Worm (Caenorhabditis elegans) whole organism, L4 larva: Measurements from ENCODE around the gene C43H6.12.

ENCODE experiments used
- F10B5.3 ChIP-seq: sonication (generic microtip); optimal IDR thresholded peaks from 2 replicates; lab custom pipeline; 2016; ENCODE audit warnings: mild to moderate bottlenecking, missing genetic modification characterization, missing compliant biosample characterization
- T20F7.1 ChIP-seq: fragments of 200-800 bp; sonication (Bioruptor generic); optimal IDR thresholded peaks from 2 replicates; lab custom pipeline; 2018; ENCODE audit warnings: mild to moderate bottlenecking, missing genetic modification characterization, missing compliant biosample characterization
- Y48G9A.11 ChIP-seq: fragments of 200-800 bp; sonication (Bioruptor generic); IDR thresholded peaks from 2 replicates; pipeline ENCODE4 v1.3.6; 2022; ENCODE audit warnings: missing genetic modification reagents, missing genetic modification characterization, missing compliant biosample characterization
- Y5F2A.4 ChIP-seq: fragments of 200-800 bp; sonication (Bioruptor generic); optimal IDR thresholded peaks from 2 replicates; lab custom pipeline; 2018; ENCODE audit warnings: mild to moderate bottlenecking, missing genetic modification characterization, missing compliant biosample characterization
- Y75B8A.6 ChIP-seq: fragments of 200-800 bp; sonication (Bioruptor generic); IDR thresholded peaks from 2 replicates; pipeline ENCODE4 v1.3.6; 2022; ENCODE audit warnings: missing genetic modification reagents, missing genetic modification characterization, missing compliant biosample characterization
- aha-1 ChIP-seq: fragments of 150-350 bp; peaks from one replicate; lab custom pipeline; 2014; ENCODE audit warnings: missing biosample characterization, missing genetic modification characterization
- aly-2 ChIP-seq: sonication (generic microtip); optimal IDR thresholded peaks from 2 replicates; lab custom pipeline; 2018; ENCODE audit warnings: missing biosample characterization, missing genetic modification characterization
- attf-4 ChIP-seq: sonication (generic microtip); optimal IDR thresholded peaks from 3 replicates; lab custom pipeline; 2017; ENCODE audit warnings: missing biosample characterization, missing genetic modification characterization
- ceh-32 ChIP-seq: sonication (generic microtip); optimal IDR thresholded peaks from 2 replicates; lab custom pipeline; 2016; ENCODE audit warnings: mild to moderate bottlenecking, missing genetic modification characterization, missing compliant biosample characterization; ENCODE audit not compliant: poor library complexity
- ceh-44 ChIP-seq: fragments of 200-800 bp; sonication (Bioruptor generic); IDR thresholded peaks from 2 replicates; pipeline ENCODE4 v1.3.6; 2022; ENCODE audit warnings: missing genetic modification reagents, missing genetic modification characterization, missing compliant biosample characterization
- ces-1 ChIP-seq: fragments of 150-350 bp; sonication (generic microtip); optimal IDR thresholded peaks from 4 replicates; lab custom pipeline; 2014; ENCODE audit warnings: missing biosample characterization, missing genetic modification reagents, missing genetic modification characterization
- cey-2 ChIP-seq: sonication (generic microtip); optimal IDR thresholded peaks from 3 replicates; lab custom pipeline; 2017; ENCODE audit warnings: missing genetic modification characterization, mild to moderate bottlenecking, missing compliant biosample characterization, antibody characterized with exemption, borderline replicate concordance; ENCODE audit not compliant: insufficient read depth
- daf-12 ChIP-seq: fragments of 150-350 bp; optimal IDR thresholded peaks from 2 replicates; lab custom pipeline; 2014; ENCODE audit warnings: missing biosample characterization, missing genetic modification reagents, missing genetic modification characterization
- daf-16 ChIP-seq, 3 experiments: sonication (generic microtip); optimal IDR thresholded peaks; 2 replicates each; lab custom pipeline; 2016 to 2017; ENCODE audit warnings: missing genetic modification characterization in 3 of 3, missing genetic modification reagents in 3 of 3, mild to moderate bottlenecking in 2 of 3, missing compliant biosample characterization in 2 of 3, missing biosample characterization in 1 of 3, moderate library complexity in 1 of 3
- daf-19 ChIP-seq: fragments of 200-800 bp; sonication (Bioruptor generic); conservative IDR thresholded peaks from 2 replicates; pipeline ENCODE4 v1.3.6; 2022; ENCODE audit warnings: missing genetic modification characterization, missing compliant biosample characterization
- dmd-6 ChIP-seq: fragments of 200-800 bp; sonication (Bioruptor generic); IDR thresholded peaks from 2 replicates; pipeline ENCODE4 v1.3.6; 2022; ENCODE audit warnings: missing genetic modification reagents, missing genetic modification characterization, missing compliant biosample characterization
- dmd-9 ChIP-seq: fragments of 200-800 bp; sonication (Bioruptor generic); IDR thresholded peaks from 2 replicates; pipeline ENCODE4 v1.3.6; 2022; ENCODE audit warnings: missing genetic modification reagents, missing genetic modification characterization, missing compliant biosample characterization
- duxl-1 ChIP-seq: sonication (generic microtip); optimal IDR thresholded peaks from 2 replicates; lab custom pipeline; 2016; ENCODE audit warnings: mild to moderate bottlenecking, missing genetic modification characterization, moderate library complexity, missing compliant biosample characterization; ENCODE audit not compliant: poor library complexity
- dve-1 ChIP-seq: sonication (generic microtip); optimal IDR thresholded peaks from 2 replicates; lab custom pipeline; 2017; ENCODE audit warnings: antibody characterized with exemption, mild to moderate bottlenecking, missing genetic modification characterization, missing compliant biosample characterization; ENCODE audit not compliant: insufficient read depth
- egl-27 ChIP-seq: sonication (generic microtip); optimal IDR thresholded peaks from 3 replicates; lab custom pipeline; 2017; ENCODE audit warnings: missing biosample characterization, missing genetic modification reagents, missing genetic modification characterization
- egl-43 ChIP-seq: fragments of 200-800 bp; sonication (Bioruptor generic); IDR thresholded peaks from 2 replicates; pipeline ENCODE4 v1.3.6; 2022; ENCODE audit warnings: missing genetic modification reagents, missing genetic modification characterization, missing compliant biosample characterization
- fkh-10 ChIP-seq: fragments of 150-350 bp; optimal IDR thresholded peaks from 2 replicates; lab custom pipeline; 2014; ENCODE audit warnings: missing biosample characterization, missing genetic modification reagents, missing genetic modification characterization
- gei-8 ChIP-seq: fragments of 200-800 bp; sonication (Bioruptor generic); optimal IDR thresholded peaks from 2 replicates; lab custom pipeline; 2018; ENCODE audit warnings: mild to moderate bottlenecking, missing genetic modification characterization, missing compliant biosample characterization
- hlh-30 ChIP-seq: sonication (generic microtip); optimal IDR thresholded peaks from 2 replicates; lab custom pipeline; 2017; ENCODE audit warnings: antibody characterized with exemption, mild to moderate bottlenecking, missing genetic modification characterization, missing compliant biosample characterization; ENCODE audit not compliant: insufficient read depth
- lin-38 ChIP-seq: fragments of 200-800 bp; sonication (Bioruptor generic); IDR thresholded peaks from 2 replicates; pipeline ENCODE4 v1.3.6; 2022; ENCODE audit warnings: missing genetic modification reagents, missing genetic modification characterization, missing compliant biosample characterization
- lsy-2 ChIP-seq, 2 experiments: fragments of 150-350 bp in 1 of 2; sonication (generic microtip) in 1 of 2; optimal IDR thresholded peaks; 2 replicates each; lab custom pipeline; 2014 to 2017; ENCODE audit warnings: missing biosample characterization in 2 of 2, missing genetic modification characterization in 2 of 2
- madf-9 ChIP-seq: fragments of 200-800 bp; sonication (Bioruptor generic); conservative IDR thresholded peaks from 2 replicates; pipeline ENCODE4 v1.3.6; 2022; ENCODE audit warnings: missing genetic modification reagents, missing genetic modification characterization, missing compliant biosample characterization
- mdl-1 ChIP-seq, 2 experiments: fragments of 150-350 bp in 1 of 2; sonication (generic microtip) in 1 of 2; optimal IDR thresholded peaks; 2 replicates each; lab custom pipeline; 2014 to 2017; ENCODE audit warnings: missing biosample characterization in 2 of 2, missing genetic modification characterization in 2 of 2
- mxl-2 ChIP-seq: fragments of 200-800 bp; sonication (Bioruptor generic); conservative IDR thresholded peaks from 2 replicates; pipeline ENCODE4 v1.3.6; 2022; ENCODE audit warnings: missing genetic modification reagents, missing genetic modification characterization, missing compliant biosample characterization
- mxl-3 ChIP-seq: fragments of 200-800 bp; sonication (Bioruptor generic); optimal IDR thresholded peaks from 2 replicates; lab custom pipeline; 2018; ENCODE audit warnings: mild to moderate bottlenecking, missing genetic modification characterization, missing compliant biosample characterization
- nhr-10 ChIP-seq: fragments of 150-350 bp; optimal IDR thresholded peaks from 2 replicates; lab custom pipeline; 2014; ENCODE audit warnings: missing biosample characterization, missing genetic modification characterization
- nhr-11 ChIP-seq: fragments of 150-350 bp; optimal IDR thresholded peaks from 2 replicates; lab custom pipeline; 2014; ENCODE audit warnings: missing biosample characterization, missing genetic modification characterization
- nhr-111 ChIP-seq: fragments of 200-800 bp; sonication (Bioruptor generic); optimal IDR thresholded peaks from 2 replicates; lab custom pipeline; 2018; ENCODE audit warnings: mild to moderate bottlenecking, missing genetic modification characterization, missing compliant biosample characterization
- nhr-237 ChIP-seq: sonication (generic microtip); optimal IDR thresholded peaks from 2 replicates; lab custom pipeline; 2017; ENCODE audit warnings: missing biosample characterization, missing genetic modification characterization
- nhr-25 ChIP-seq: sonication (generic microtip); optimal IDR thresholded peaks from 2 replicates; lab custom pipeline; 2017; ENCODE audit warnings: missing genetic modification characterization, mild to moderate bottlenecking, missing compliant biosample characterization, antibody characterized with exemption, moderate library complexity, borderline replicate concordance; ENCODE audit not compliant: insufficient read depth
- nhr-28 ChIP-seq: fragments of 150-350 bp; optimal IDR thresholded peaks from 2 replicates; lab custom pipeline; 2014; ENCODE audit warnings: missing biosample characterization, missing genetic modification characterization
- nhr-41 ChIP-seq: fragments of 200-800 bp; sonication (Bioruptor generic); IDR thresholded peaks from 2 replicates; pipeline ENCODE4 v1.3.6; 2022; ENCODE audit warnings: missing genetic modification reagents, missing genetic modification characterization, missing compliant biosample characterization
- nhr-42 ChIP-seq: fragments of 200-800 bp; sonication (Bioruptor generic); IDR thresholded peaks from 2 replicates; pipeline ENCODE4 v1.3.6; 2022; ENCODE audit warnings: missing genetic modification characterization, missing compliant biosample characterization
- nhr-48 ChIP-seq: sonication (generic microtip); optimal IDR thresholded peaks from 2 replicates; lab custom pipeline; 2016; ENCODE audit warnings: mild to moderate bottlenecking, missing genetic modification characterization, missing compliant biosample characterization
- nhr-77 ChIP-seq: fragments of 150-350 bp; optimal IDR thresholded peaks from 2 replicates; lab custom pipeline; 2014; ENCODE audit warnings: missing biosample characterization, missing genetic modification characterization
- sdz-12 ChIP-seq: fragments of 200-800 bp; sonication (Bioruptor generic); optimal IDR thresholded peaks from 2 replicates; lab custom pipeline; 2018; ENCODE audit warnings: mild to moderate bottlenecking, missing genetic modification characterization, missing compliant biosample characterization
- snpc-1.2 ChIP-seq: fragments of 200-800 bp; sonication (Bioruptor generic); IDR thresholded peaks from 2 replicates; pipeline ENCODE4 v1.3.6; 2022; ENCODE audit warnings: missing genetic modification reagents, missing genetic modification characterization, missing compliant biosample characterization
- tag-97 ChIP-seq: fragments of 200-800 bp; sonication (Bioruptor generic); IDR thresholded peaks from 2 replicates; pipeline ENCODE4 v1.3.6; 2022; ENCODE audit warnings: missing genetic modification characterization, missing compliant biosample characterization
- tra-1 ChIP-seq: fragments of 200-800 bp; sonication (Bioruptor generic); IDR thresholded peaks from 2 replicates; pipeline ENCODE4 v1.3.6; 2022; ENCODE audit warnings: missing genetic modification reagents, missing genetic modification characterization, missing compliant biosample characterization
- unc-39 ChIP-seq: sonication (generic microtip); optimal IDR thresholded peaks from 2 replicates; lab custom pipeline; 2017; ENCODE audit warnings: missing biosample characterization, missing genetic modification characterization
- unc-62 ChIP-seq, 3 experiments: fragments of 150-350 bp in 1 of 3; sonication (generic microtip); optimal IDR thresholded peaks in 2 of 3; peaks in 1 of 3; 1 replicate in 1 of 3; 2 replicates in 2 of 3; lab custom pipeline; 2014 to 2017; ENCODE audit warnings: missing biosample characterization in 3 of 3, missing genetic modification characterization in 3 of 3, missing genetic modification reagents in 3 of 3, missing genotype in 1 of 3
- zag-1 ChIP-seq: fragments of 150-350 bp; optimal IDR thresholded peaks from 2 replicates; lab custom pipeline; 2014; ENCODE audit warnings: missing biosample characterization, missing genetic modification characterization
- zfp-2 ChIP-seq: sonication (generic microtip); optimal IDR thresholded peaks from 2 replicates; lab custom pipeline; 2016; ENCODE audit warnings: mild to moderate bottlenecking, missing genetic modification characterization, missing compliant biosample characterization
- zip-11 ChIP-seq: fragments of 200-800 bp; sonication (Bioruptor generic); IDR thresholded peaks from 2 replicates; pipeline ENCODE4 v1.3.6; 2022; ENCODE audit warnings: missing genetic modification characterization, missing compliant biosample characterization
- ztf-7 ChIP-seq: fragments of 150-350 bp; optimal IDR thresholded peaks from 2 replicates; lab custom pipeline; 2014; ENCODE audit warnings: missing biosample characterization, missing genetic modification characterization

The C43H6.12 gene

DNA sequence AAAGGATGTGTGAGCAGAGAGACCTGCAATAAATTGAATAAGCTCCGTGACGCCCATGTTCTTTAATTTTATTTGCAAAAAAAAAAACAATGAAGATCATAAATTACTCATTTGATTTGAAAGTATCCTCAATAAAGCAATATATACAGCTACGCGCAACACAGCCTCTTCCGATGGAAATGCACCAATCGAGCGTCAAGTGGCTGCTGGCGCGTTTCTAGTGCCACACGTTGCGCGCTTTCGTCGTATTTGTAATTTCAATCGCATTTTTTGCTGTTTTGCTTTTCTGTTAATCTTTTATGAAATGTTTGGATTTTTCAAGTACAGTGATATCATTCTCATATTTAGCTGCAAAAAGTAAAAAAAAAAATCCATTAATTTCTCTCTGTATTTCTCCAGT, 27.2 kb upstream of the C43H6.12 start (continued):
- peak; percentile 2 for TF ChIP-seq duxl-1 (tag; lab: Kevin White, UChicago)
- no peak for TF ChIP-seq mxl-2 (GFP tag; lab: Robert Waterston, UW)
- peak; percentile 55 for TF ChIP-seq nhr-28 (tag; lab: Kevin White, UChicago)
- no peak for TF ChIP-seq nhr-48
- no peak for TF ChIP-seq Y5F2A.4 (GFP tag; lab: Kevin White, UChicago)
- TF ChIP-seq Y75B8A.6: no peak
- TF ChIP-seq dve-1: peak; percentile 66
- peak; percentile 5 for TF ChIP-seq mxl-3 (GFP tag; lab: Kevin White, UChicago)
- TF ChIP-seq daf-12 (tag; lab: Kevin White, UChicago): no peak
- no peak for TF ChIP-seq tag-97 (GFP tag; lab: Robert Waterston, UW)
- TF ChIP-seq madf-9: no peak
- TF ChIP-seq fkh-10 (GFP tag; lab: Kevin White, UChicago): no peak
- peak; percentile 15 for TF ChIP-seq ztf-7 (tag; lab: Kevin White, UChicago)
- no peak for TF ChIP-seq ces-1 (GFP tag; lab: Kevin White, UChicago)
- no peak for TF ChIP-seq cey-2 (tag; lab: Kevin White, UChicago)
- TF ChIP-seq F10B5.3 (tag; lab: Kevin White, UChicago): no peak
- TF ChIP-seq nhr-11 (tag; lab: Kevin White, UChicago): no peak
- TF ChIP-seq zag-1 (tag; lab: Kevin White, UChicago): no peak
- TF ChIP-seq mdl-1 (tag; optimal IDR thresholded peaks at IDR 0.05; lab: Kevin White, UChicago): peak in 1 of 2 experiments; percentile 31
- no peak for TF ChIP-seq gei-8
- TF ChIP-seq hlh-30 (tag; lab: Kevin White, UChicago): peak; percentile 60
- TF ChIP-seq dmd-6 (GFP tag; lab: Robert Waterston, UW): peak; percentile 57
- TF ChIP-seq ceh-44 (GFP tag; lab: Robert Waterston, UW): no peak
- no peak for TF ChIP-seq egl-27
- no peak for TF ChIP-seq daf-16 (GFP tag; optimal IDR thresholded peaks at IDR 0.05; lab: Kevin White, UChicago)
- TF ChIP-seq daf-16 (tag; optimal IDR thresholded peaks at IDR 0.05; lab: Kevin White, UChicago): no peak
- TF ChIP-seq lsy-2 (tag; optimal IDR thresholded peaks at IDR 0.05; lab: Kevin White, UChicago): peak in 1 of 2 experiments; percentile 78
- TF ChIP-seq nhr-237 (tag; lab: Kevin White, UChicago): no peak
- no peak for TF ChIP-seq snpc-1.2 (GFP tag; lab: Robert Waterston, UW)
- no peak for TF ChIP-seq nhr-41 (GFP tag; lab: Robert Waterston, UW)
- TF ChIP-seq nhr-42 (GFP tag; lab: Robert Waterston, UW): no peak
- no peak for TF ChIP-seq aha-1 (tag; lab: Kevin White, UChicago)
- no peak for TF ChIP-seq daf-19
- TF ChIP-seq dmd-9 (GFP tag; lab: Robert Waterston, UW): no peak
- no peak for TF ChIP-seq attf-4 (tag; lab: Kevin White, UChicago)
- no peak for TF ChIP-seq nhr-111
- TF ChIP-seq unc-39 (tag; lab: Kevin White, UChicago): no peak
- peak; percentile 9 for TF ChIP-seq nhr-77 (tag; lab: Kevin White, UChicago)
- TF ChIP-seq T20F7.1: no peak
- no peak for TF ChIP-seq Y48G9A.11 (GFP tag; lab: Robert Waterston, UW)
- no peak for TF ChIP-seq tra-1
- no peak for TF ChIP-seq nhr-10 (tag; lab: Kevin White, UChicago)
- no peak for TF ChIP-seq egl-43 (GFP tag; lab: Robert Waterston, UW)
- TF ChIP-seq zfp-2 (tag; lab: Kevin White, UChicago): no peak
- no peak for TF ChIP-seq ceh-32
- no peak for TF ChIP-seq lin-38
- TF ChIP-seq nhr-25 (tag; lab: Kevin White, UChicago): no peak
- TF ChIP-seq sdz-12: no peak
- no peak for TF ChIP-seq unc-62 (GFP tag; optimal IDR thresholded peaks at IDR 0.05 in 1 of 2; lab: Kevin White, UChicago)
- no peak for TF ChIP-seq unc-62 (tag; optimal IDR thresholded peaks at IDR 0.05; lab: Kevin White, UChicago)
- TF ChIP-seq aly-2 (tag; lab: Kevin White, UChicago): no peak
- TF ChIP-seq zip-11 (GFP tag; lab: Robert Waterston, UW): no peak
